Worm (Caenorhabditis elegans) whole organism, L1 larva: Measurements from ENCODE around the gene M05D6.9.

Experiments used
- blmp-1 ChIP-seq: fragments of 150-350 bp; optimal IDR thresholded peaks from 2 replicates; lab custom pipeline; 2014; ENCODE audit warnings: missing biosample characterization, missing genetic modification characterization
- efl-1 ChIP-seq, 4 experiments: fragments of 150-350 bp; optimal IDR thresholded peaks in 3 of 4; peaks in 1 of 4; 1 replicate in 1 of 4; 2 replicates in 3 of 4; lab custom pipeline; 2014; ENCODE audit warnings: missing biosample characterization in 2 of 4, missing genetic modification characterization in 2 of 4, missing genetic modification reagents in 2 of 4
- fkh-8 ChIP-seq: sonication (generic microtip); optimal IDR thresholded peaks from 2 replicates; lab custom pipeline; 2016; ENCODE audit warnings: mild to moderate bottlenecking, missing genetic modification characterization, missing compliant biosample characterization
- lin-15B ChIP-seq: fragments of 150-350 bp; sonication (generic microtip); optimal IDR thresholded peaks from 3 replicates; lab custom pipeline; 2014; ENCODE audit warnings: missing biosample characterization, missing genetic modification characterization
- lin-35 ChIP-seq, 2 experiments: fragments of 150-350 bp; optimal IDR thresholded peaks; 2 replicates each; lab custom pipeline; 2014; ENCODE audit warnings: missing biosample characterization in 2 of 2, missing genetic modification characterization in 2 of 2, missing genetic modification reagents in 2 of 2
- nhr-28 ChIP-seq: fragments of 150-350 bp; optimal IDR thresholded peaks from 2 replicates; lab custom pipeline; 2014; ENCODE audit warnings: missing biosample characterization, missing genetic modification characterization
- pqm-1 ChIP-seq: sonication (generic microtip); optimal IDR thresholded peaks from 3 replicates; lab custom pipeline; 2017; ENCODE audit warnings: missing biosample characterization, missing genetic modification characterization
- tbx-2 ChIP-seq: sonication (generic microtip); optimal IDR thresholded peaks from 2 replicates; lab custom pipeline; 2016; ENCODE audit warnings: missing genetic modification characterization, missing compliant biosample characterization
- unc-62 ChIP-seq: fragments of 150-350 bp; optimal IDR thresholded peaks from 2 replicates; lab custom pipeline; 2014; ENCODE audit warnings: missing biosample characterization, missing genetic modification reagents, missing genetic modification characterization
- zag-1 ChIP-seq: fragments of 150-350 bp; optimal IDR thresholded peaks from 2 replicates; lab custom pipeline; 2014; ENCODE audit warnings: missing biosample characterization, missing genetic modification characterization
- ztf-11 ChIP-seq, 2 experiments: sonication (generic microtip); optimal IDR thresholded peaks; 2 replicates each; lab custom pipeline; 2016 to 2017; ENCODE audit warnings: missing genetic modification characterization in 2 of 2, missing biosample characterization in 1 of 2, missing compliant biosample characterization in 1 of 2
- ztf-4 ChIP-seq: fragments of 150-350 bp; optimal IDR thresholded peaks from 2 replicates; lab custom pipeline; 2014; ENCODE audit warnings: missing biosample characterization, missing genetic modification characterization

ce11 chrII:8475306-8475822 is 18.7 kb upstream of the M05D6.9 start, which contains the start of the genes M05D6.1 and M05D6.3:
- TF ChIP-seq pqm-1 (tag; lab: Kevin White, UChicago) (no peak), zag-1 (no peak), fkh-8 (tag; lab: Kevin White, UChicago) (no peak), lin-35 (GFP tag; optimal IDR thresholded peaks at IDR 0.05; lab: Kevin White, UChicago) (no peak), tbx-2 (tag; lab: Kevin White, UChicago) (no peak), ztf-11 (tag; optimal IDR thresholded peaks at IDR 0.05; lab: Kevin White, UChicago) (no peak), efl-1 (optimal IDR thresholded peaks at IDR 0.05; lab: Kevin White, UChicago) (no peak), efl-1 (GFP tag; optimal IDR thresholded peaks at IDR 0.05 in 1 of 2; lab: Kevin White, UChicago) (no peak), nhr-28 (tag; lab: Kevin White, UChicago) (no peak), ztf-4 (no peak), unc-62 (GFP tag; lab: Kevin White, UChicago) (no peak), blmp-1 (no peak), lin-15B (tag; lab: Kevin White, UChicago) (no peak)
